Fruit fly (Drosophila melanogaster): Measurements from ENCODE around the gene Tl.

The Tl gene

DNA sequence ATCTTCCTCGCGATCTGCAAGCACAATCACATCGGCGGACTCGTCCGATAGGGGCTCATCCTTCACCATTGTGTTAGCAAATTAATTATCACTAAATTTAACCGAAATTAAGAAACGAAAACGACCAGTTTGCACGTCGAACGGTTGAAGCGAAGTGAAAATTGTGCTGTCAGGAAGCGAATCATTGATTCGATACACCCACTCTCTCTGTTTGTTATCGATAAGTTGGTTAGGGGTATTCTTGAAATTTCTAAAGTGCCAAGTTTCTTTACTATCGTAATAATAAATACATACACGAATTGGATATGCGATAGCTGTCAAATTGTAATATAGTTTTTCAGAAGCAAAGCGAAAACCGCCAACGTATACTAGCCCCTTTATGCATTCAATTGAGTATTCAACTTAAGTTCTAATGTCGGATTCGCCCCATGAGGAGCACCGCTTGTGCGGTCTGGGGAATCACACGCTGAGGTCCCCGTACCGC, 76.7 kb downstream of the Tl start, which contains the start of gene Rb97D (continued):
- TF ChIP-seq CG31365 (tag; optimal IDR thresholded peaks at IDR 0.05) (peak; percentile 21), sna (GFP tag; IDR thresholded peaks at IDR 0.05; ENCODE audit: partially characterized antibody) (peak; percentile 91), D (optimal IDR thresholded peaks at IDR 0.05) (no peak), D (GFP tag; optimal IDR thresholded peaks at IDR 0.05) (peak; percentile 25), tap (tag; optimal IDR thresholded peaks at IDR 0.05) (peak; percentile 14), Blimp-1 (GFP tag; optimal IDR thresholded peaks at IDR 0.05) (peak; percentile 59), CG30020 (tag; optimal IDR thresholded peaks at IDR 0.05) (peak; percentile 65), stc (GFP tag; IDR thresholded peaks at IDR 0.05) (0 out of 2 replicates have a peak, but pooled peaks have one; percentile 46), chm (GFP tag; IDR thresholded peaks at IDR 0.05) (peak; percentile 83), lab (GFP tag; optimal IDR thresholded peaks at IDR 0.05) (peak; percentile 71), CG12155 (GFP tag; optimal IDR thresholded peaks at IDR 0.05) (peak; percentile 73), da (GFP tag; optimal IDR thresholded peaks at IDR 0.05) (no peak), repo (GFP tag; optimal IDR thresholded peaks at IDR 0.05) (peak; percentile 53), ato (GFP tag; IDR thresholded peaks at IDR 0.05; ENCODE audit: partially characterized antibody) (peak; percentile 72; the same call in 1 of the 2 replicates), Atf3 (GFP tag; optimal IDR thresholded peaks at IDR 0.05) (peak; percentile 7), dmrt99B (tag; optimal IDR thresholded peaks at IDR 0.05) (peak; percentile 52), sug (tag; optimal IDR thresholded peaks at IDR 0.05) (peak; percentile 67), grn (GFP tag; optimal IDR thresholded peaks at IDR 0.05) (peak; percentile 8), usp (GFP tag; optimal IDR thresholded peaks at IDR 0.05) (no peak), pita (GFP tag; optimal IDR thresholded peaks at IDR 0.05) (no peak), pan (optimal IDR thresholded peaks at IDR 0.05) (no peak), pan (GFP tag; optimal IDR thresholded peaks at IDR 0.05 in 1 of 2, IDR thresholded peaks at IDR 0.05 in 1 of 2) (peak in 1 of 2 experiments; percentile 84), tll (GFP tag; optimal IDR thresholded peaks at IDR 0.05) (no peak), CG2889 (GFP tag; IDR thresholded peaks at IDR 0.05) (no peak), ab (GFP tag; optimal IDR thresholded peaks at IDR 0.05) (no peak), CG7839 (tag; optimal IDR thresholded peaks at IDR 0.05) (peak; percentile 74), CG2678 (tag; optimal IDR thresholded peaks at IDR 0.05) (peak; percentile 78), Side (GFP tag; optimal IDR thresholded peaks at IDR 0.05) (peak; percentile 76), disco-r (GFP tag; optimal IDR thresholded peaks at IDR 0.05) (no peak), CG9215 (GFP tag; IDR thresholded peaks at IDR 0.05) (peak; percentile 45), CG2875 (GFP tag; optimal IDR thresholded peaks at IDR 0.05) (peak; percentile 16), E2f1 (GFP tag; IDR thresholded peaks at IDR 0.05) (peak; percentile 54; the same call in 1 of the 2 replicates), Trl (optimal IDR thresholded peaks at IDR 0.05) (no peak), Trl (GFP tag; optimal IDR thresholded peaks at IDR 0.05) (peak; percentile 81), CG11723 (GFP tag; optimal IDR thresholded peaks at IDR 0.05) (peak; percentile 26), schlank (tag; optimal IDR thresholded peaks at IDR 0.05) (no peak), CG10209 (GFP tag; optimal IDR thresholded peaks at IDR 0.05) (peak; percentile 65), CG18599 (GFP tag; optimal IDR thresholded peaks at IDR 0.05) (peak; percentile 83), Usf (GFP tag; optimal IDR thresholded peaks at IDR 0.05) (peak; percentile 43), stwl (tag; optimal IDR thresholded peaks at IDR 0.05) (peak; percentile 70), onecut (GFP tag; IDR thresholded peaks at IDR 0.05) (peak; percentile 78), CG9727 (GFP tag; optimal IDR thresholded peaks at IDR 0.05) (peak; percentile 45), toy (GFP tag; IDR thresholded peaks at IDR 0.05) (no peak), fu2 (GFP tag; optimal IDR thresholded peaks at IDR 0.05) (peak; percentile 43), odd (GFP tag; optimal IDR thresholded peaks at IDR 0.05) (no peak), CG17829 (tag; optimal IDR thresholded peaks at IDR 0.05) (peak; percentile 78), CG15601 (tag; optimal IDR thresholded peaks at IDR 0.05) (peak; percentile 73), CG14710 (tag; optimal IDR thresholded peaks at IDR 0.05) (peak; percentile 67), HmgD (GFP tag; optimal IDR thresholded peaks at IDR 0.05) (peak; percentile 26), CG12299 (tag; optimal IDR thresholded peaks at IDR 0.05) (peak; percentile 53), BEAF-32 (GFP tag; optimal IDR thresholded peaks at IDR 0.05) (peak; percentile 84)
